Worm (Caenorhabditis elegans) whole organism, early embryonic: ENCODE data around the gene W09D6.1.

Experiments used
- ama-1 ChIP-seq: fragments of 150-350 bp; optimal IDR thresholded peaks from 2 replicates; lab custom pipeline; 2014
- ets-7 ChIP-seq: sonication (generic microtip); optimal IDR thresholded peaks from 2 replicates; lab custom pipeline; 2016; ENCODE audit warnings: missing genotype, missing genetic modification characterization, missing compliant biosample characterization
- flt-1 ChIP-seq: fragments of 200-800 bp; sonication (Bioruptor generic); IDR thresholded peaks from 2 replicates; pipeline ENCODE4 v1.3.6; 2022; ENCODE audit warnings: missing genetic modification characterization, missing compliant biosample characterization
- hmg-4 ChIP-seq: fragments of 200-800 bp; sonication (Bioruptor generic); optimal IDR thresholded peaks from 2 replicates; lab custom pipeline; 2018; ENCODE audit warnings: mild to moderate bottlenecking, missing genetic modification characterization, missing compliant biosample characterization
- hnd-1 ChIP-seq: sonication (generic microtip); optimal IDR thresholded peaks from 2 replicates; lab custom pipeline; 2016; ENCODE audit warnings: missing genetic modification characterization, missing compliant biosample characterization
- scrt-1 ChIP-seq: fragments of 200-800 bp; sonication (Bioruptor generic); IDR thresholded peaks from 2 replicates; pipeline ENCODE4 v1.3.6; 2022; ENCODE audit warnings: missing genetic modification characterization, missing compliant biosample characterization
- tbx-11 ChIP-seq: fragments of 200-800 bp; sonication (Bioruptor generic); IDR thresholded peaks from 2 replicates; pipeline ENCODE4 v1.3.6; 2022; ENCODE audit warnings: missing genetic modification characterization, missing compliant biosample characterization
- tbx-37 ChIP-seq: fragments of 200-800 bp; sonication (Bioruptor generic); conservative IDR thresholded peaks from 2 replicates; pipeline ENCODE4 v1.3.6; 2022; ENCODE audit warnings: missing genetic modification reagents, missing genetic modification characterization, missing compliant biosample characterization
- tra-4 ChIP-seq: sonication (generic microtip); optimal IDR thresholded peaks from 2 replicates; lab custom pipeline; 2017; ENCODE audit warnings: missing genetic modification characterization, missing compliant biosample characterization

- no peak for TF ChIP-seq ama-1
- TF ChIP-seq tbx-11 (GFP tag; lab: Robert Waterston, UW): no peak
- TF ChIP-seq flt-1 (GFP tag; lab: Robert Waterston, UW): no peak
- no peak for TF ChIP-seq tbx-37 (GFP tag; lab: Robert Waterston, UW)
- TF ChIP-seq scrt-1 (GFP tag; lab: Robert Waterston, UW): no peak
- TF ChIP-seq tra-4 (tag; lab: Kevin White, UChicago): no peak
- no peak for TF ChIP-seq hnd-1 (tag; lab: Kevin White, UChicago)
- no peak for TF ChIP-seq hmg-4 (GFP tag; lab: Kevin White, UChicago)
- no peak for TF ChIP-seq ets-7 (tag; lab: Kevin White, UChicago)
Measured at ce11 chrIII:11022278-11022677, 46.4 kb upstream of the W09D6.1 start.
